Worm (Caenorhabditis elegans) whole organism, L3 larva: ENCODE data around the gene mltn-13.

Experiments
- R02D3.7 ChIP-seq: fragments of 150-350 bp; optimal IDR thresholded peaks from 2 replicates; lab custom pipeline; 2014; ENCODE audit warnings: missing biosample characterization, missing genetic modification characterization
- ZK546.5 ChIP-seq: sonication (generic microtip); optimal IDR thresholded peaks from 2 replicates; lab custom pipeline; 2017; ENCODE audit warnings: missing biosample characterization, missing genetic modification characterization
- aly-2 ChIP-seq: fragments of 150-350 bp; optimal IDR thresholded peaks from 2 replicates; lab custom pipeline; 2014; ENCODE audit warnings: missing biosample characterization, missing genetic modification characterization
- ama-1 ChIP-seq: fragments of 150-350 bp; optimal IDR thresholded peaks from 2 replicates; lab custom pipeline; 2018
- ceh-16 ChIP-seq: sonication (generic microtip); optimal IDR thresholded peaks from 2 replicates; lab custom pipeline; 2017; ENCODE audit warnings: missing biosample characterization, missing genetic modification characterization
- ceh-28 ChIP-seq: fragments of 150-350 bp; optimal IDR thresholded peaks from 2 replicates; lab custom pipeline; 2014; ENCODE audit warnings: missing biosample characterization, missing genetic modification reagents, missing genetic modification characterization
- ceh-82 ChIP-seq: fragments of 150-350 bp; optimal IDR thresholded peaks from 2 replicates; lab custom pipeline; 2014; ENCODE audit warnings: missing biosample characterization, missing genetic modification characterization
- ceh-9 ChIP-seq: sonication (generic microtip); optimal IDR thresholded peaks from 2 replicates; lab custom pipeline; 2018; ENCODE audit warnings: missing biosample characterization, missing genetic modification characterization
- daf-12 ChIP-seq: fragments of 150-350 bp; optimal IDR thresholded peaks from 2 replicates; lab custom pipeline; 2014; ENCODE audit warnings: missing biosample characterization, missing genetic modification reagents, missing genetic modification characterization
- egl-27 ChIP-seq: sonication (generic microtip); optimal IDR thresholded peaks from 4 replicates; lab custom pipeline; 2017; ENCODE audit warnings: missing biosample characterization, missing genetic modification reagents, missing genetic modification characterization
- egl-5 ChIP-seq: fragments of 150-350 bp; optimal IDR thresholded peaks from 2 replicates; lab custom pipeline; 2017; ENCODE audit warnings: missing biosample characterization, missing genetic modification reagents, missing genetic modification characterization, inconsistent platforms
- elt-1 ChIP-seq: fragments of 150-350 bp; optimal IDR thresholded peaks from 2 replicates; lab custom pipeline; 2014; ENCODE audit warnings: missing biosample characterization, missing genetic modification characterization
- elt-2 ChIP-seq: sonication (generic microtip); optimal IDR thresholded peaks from 2 replicates; lab custom pipeline; 2016; ENCODE audit warnings: missing genetic modification reagents, mild to moderate bottlenecking, missing genetic modification characterization, missing compliant biosample characterization
- elt-3 ChIP-seq, 3 experiments: fragments of 150-350 bp in 1 of 3; sonication (generic microtip) in 2 of 3; optimal IDR thresholded peaks; 2 replicates in 2 of 3; 4 replicates in 1 of 3; lab custom pipeline; 2014 to 2017; ENCODE audit warnings: missing biosample characterization in 3 of 3, missing genetic modification characterization in 3 of 3
- eor-1 ChIP-seq, 2 experiments: fragments of 150-350 bp; optimal IDR thresholded peaks; 2 replicates each; lab custom pipeline; 2014 to 2018; ENCODE audit warnings: missing biosample characterization in 2 of 2, missing genetic modification characterization in 2 of 2
- fkh-10 ChIP-seq: sonication (generic microtip); optimal IDR thresholded peaks from 2 replicates; lab custom pipeline; 2017; ENCODE audit warnings: missing biosample characterization, missing genetic modification reagents, missing genetic modification characterization
- fkh-2 ChIP-seq: fragments of 150-350 bp; optimal IDR thresholded peaks from 2 replicates; lab custom pipeline; 2014; ENCODE audit warnings: missing biosample characterization, missing genetic modification reagents, missing genetic modification characterization
- fos-1 ChIP-seq: fragments of 150-350 bp; optimal IDR thresholded peaks from 2 replicates; lab custom pipeline; 2014; ENCODE audit warnings: missing biosample characterization, missing genetic modification characterization
- hmg-11 ChIP-seq: sonication (generic microtip); optimal IDR thresholded peaks from 2 replicates; lab custom pipeline; 2016; ENCODE audit warnings: missing genetic modification characterization, missing compliant biosample characterization
- jun-1 ChIP-seq: fragments of 150-350 bp; optimal IDR thresholded peaks from 2 replicates; lab custom pipeline; 2014; ENCODE audit warnings: missing biosample characterization, missing genetic modification reagents, missing genetic modification characterization
- lin-15B ChIP-seq: fragments of 150-350 bp; optimal IDR thresholded peaks from 2 replicates; lab custom pipeline; 2014; ENCODE audit warnings: missing biosample characterization, missing genetic modification characterization
- lin-39 ChIP-seq: fragments of 150-350 bp; optimal IDR thresholded peaks from 2 replicates; lab custom pipeline; 2018; ENCODE audit warnings: missing biosample characterization, missing genetic modification reagents, missing genetic modification characterization
- lsy-12 ChIP-seq: sonication (generic microtip); optimal IDR thresholded peaks from 2 replicates; lab custom pipeline; 2016; ENCODE audit warnings: mild to moderate bottlenecking, missing genetic modification characterization, missing compliant biosample characterization
- mdl-1 ChIP-seq: fragments of 150-350 bp; optimal IDR thresholded peaks from 2 replicates; lab custom pipeline; 2014; ENCODE audit warnings: missing biosample characterization, missing genetic modification characterization
- mml-1 ChIP-seq: fragments of 150-350 bp; sonication (generic microtip); optimal IDR thresholded peaks from 3 replicates; lab custom pipeline; 2014; ENCODE audit warnings: missing biosample characterization, missing genetic modification characterization
- nfya-1 ChIP-seq: sonication (generic microtip); optimal IDR thresholded peaks from 2 replicates; lab custom pipeline; 2017; ENCODE audit warnings: missing genetic modification characterization, mild to moderate bottlenecking, missing compliant biosample characterization, antibody characterized with exemption, moderate library complexity; ENCODE audit not compliant: insufficient read depth
- nhr-11 ChIP-seq: fragments of 150-350 bp; optimal IDR thresholded peaks from 2 replicates; lab custom pipeline; 2014; ENCODE audit warnings: missing biosample characterization, missing genetic modification characterization
- nhr-12 ChIP-seq: fragments of 150-350 bp; optimal IDR thresholded peaks from 2 replicates; lab custom pipeline; 2014; ENCODE audit warnings: missing biosample characterization, missing genetic modification characterization
- nhr-23 ChIP-seq: fragments of 150-350 bp; optimal IDR thresholded peaks from 2 replicates; lab custom pipeline; 2014; ENCODE audit warnings: missing biosample characterization, missing genetic modification reagents, missing genetic modification characterization
- nhr-237 ChIP-seq: fragments of 150-350 bp; optimal IDR thresholded peaks from 2 replicates; lab custom pipeline; 2014; ENCODE audit warnings: missing biosample characterization, missing genetic modification characterization
- nhr-25 ChIP-seq: sonication (generic microtip); optimal IDR thresholded peaks from 2 replicates; lab custom pipeline; 2017; ENCODE audit warnings: missing biosample characterization, missing genetic modification characterization
- nhr-28 ChIP-seq: fragments of 150-350 bp; optimal IDR thresholded peaks from 2 replicates; lab custom pipeline; 2014; ENCODE audit warnings: missing biosample characterization, missing genetic modification characterization
- nhr-43 ChIP-seq: sonication (generic microtip); optimal IDR thresholded peaks from 2 replicates; lab custom pipeline; 2016; ENCODE audit warnings: mild to moderate bottlenecking, missing genetic modification characterization, missing compliant biosample characterization; ENCODE audit not compliant: poor library complexity, severe bottlenecking
- nhr-67 ChIP-seq: fragments of 150-350 bp; optimal IDR thresholded peaks from 2 replicates; lab custom pipeline; 2014; ENCODE audit warnings: missing biosample characterization, missing genetic modification characterization
- nhr-76 ChIP-seq: fragments of 150-350 bp; sonication (generic microtip); optimal IDR thresholded peaks from 5 replicates; lab custom pipeline; 2014; ENCODE audit warnings: missing biosample characterization, missing genetic modification characterization
- nhr-77 ChIP-seq: fragments of 150-350 bp; optimal IDR thresholded peaks from 2 replicates; lab custom pipeline; 2014; ENCODE audit warnings: missing biosample characterization, missing genetic modification characterization
- pha-4 ChIP-seq: fragments of 150-350 bp; optimal IDR thresholded peaks from 2 replicates; lab custom pipeline; 2014; ENCODE audit warnings: missing biosample characterization, missing genetic modification reagents, missing genetic modification characterization
- pqm-1 ChIP-seq: fragments of 150-350 bp; optimal IDR thresholded peaks from 2 replicates; lab custom pipeline; 2017; ENCODE audit warnings: missing biosample characterization, missing genetic modification characterization, inconsistent platforms
- sea-2 ChIP-seq: fragments of 150-350 bp; sonication (generic microtip); optimal IDR thresholded peaks from 4 replicates; lab custom pipeline; 2014; ENCODE audit warnings: missing biosample characterization, missing genetic modification reagents, missing genetic modification characterization
- skn-1 ChIP-seq: fragments of 150-350 bp; optimal IDR thresholded peaks from 2 replicates; lab custom pipeline; 2014; ENCODE audit warnings: missing biosample characterization, missing genetic modification characterization
- snpc-4 ChIP-seq: fragments of 150-350 bp; optimal IDR thresholded peaks from 2 replicates; lab custom pipeline; 2014; ENCODE audit warnings: missing biosample characterization, missing genetic modification characterization
- tbx-2 ChIP-seq: sonication (generic microtip); optimal IDR thresholded peaks from 2 replicates; lab custom pipeline; 2016; ENCODE audit warnings: mild to moderate bottlenecking, missing genetic modification characterization, missing compliant biosample characterization
- unc-39 ChIP-seq: sonication (generic microtip); optimal IDR thresholded peaks from 4 replicates; lab custom pipeline; 2017; ENCODE audit warnings: missing biosample characterization, missing genetic modification characterization
- unc-62 ChIP-seq: fragments of 150-350 bp; sonication (generic microtip); optimal IDR thresholded peaks from 4 replicates; lab custom pipeline; 2014; ENCODE audit warnings: missing biosample characterization, missing genetic modification reagents, missing genetic modification characterization
- zag-1 ChIP-seq: fragments of 150-350 bp; optimal IDR thresholded peaks from 2 replicates; lab custom pipeline; 2014; ENCODE audit warnings: missing biosample characterization, missing genetic modification characterization
- ztf-11 ChIP-seq: fragments of 150-350 bp; optimal IDR thresholded peaks from 2 replicates; lab custom pipeline; 2014; ENCODE audit warnings: missing biosample characterization, missing genetic modification characterization
- ztf-4 ChIP-seq: fragments of 150-350 bp; optimal IDR thresholded peaks from 2 replicates; lab custom pipeline; 2014; ENCODE audit warnings: missing biosample characterization, missing genetic modification characterization

The mltn-13 gene

ce11 chrX:4457853-4458322 lies 9.7 kb upstream of the mltn-13 start, which contains the start of gene aps-2:
Gene aps-2, plus strand, starts transcription at chrX:4458272.
- no peak for TF ChIP-seq lsy-12 (tag; lab: Kevin White, UChicago)
- TF ChIP-seq pqm-1 (tag; lab: Kevin White, UChicago): no peak
- no peak for TF ChIP-seq elt-1 (tag; lab: Kevin White, UChicago)
- TF ChIP-seq ceh-9 (tag; lab: Kevin White, UChicago): no peak
- TF ChIP-seq ceh-82: no peak
- peak; percentile 90 for TF ChIP-seq R02D3.7 (tag; lab: Kevin White, UChicago)
- no peak for TF ChIP-seq mml-1 (tag; lab: Kevin White, UChicago)
- peak; percentile 82 for TF ChIP-seq nfya-1 (tag; lab: Kevin White, UChicago)
- TF ChIP-seq ama-1: no peak
- TF ChIP-seq nhr-11 (tag; lab: Kevin White, UChicago): no peak
- no peak for TF ChIP-seq pha-4 (tag; lab: Kevin White, UChicago)
- no peak for TF ChIP-seq unc-39
- TF ChIP-seq daf-12 (tag; lab: Kevin White, UChicago): no peak
- TF ChIP-seq zag-1 (tag; lab: Kevin White, UChicago): no peak
- peak; percentile 61 for TF ChIP-seq ceh-28 (tag; lab: Kevin White, UChicago)
- TF ChIP-seq mdl-1 (tag; lab: Kevin White, UChicago): no peak
- TF ChIP-seq fkh-10 (GFP tag; lab: Kevin White, UChicago): peak; percentile 25
- TF ChIP-seq nhr-28: no peak
- no peak for TF ChIP-seq unc-62 (GFP tag; lab: Kevin White, UChicago)
- peak; percentile 35 for TF ChIP-seq nhr-23 (tag; lab: Kevin White, UChicago)
- TF ChIP-seq nhr-67 (tag; lab: Kevin White, UChicago): no peak
- TF ChIP-seq fkh-2 (tag; lab: Kevin White, UChicago): no peak
- TF ChIP-seq ztf-4 (tag; lab: Kevin White, UChicago): no peak
- TF ChIP-seq ztf-11: no peak
- TF ChIP-seq nhr-77: no peak
- TF ChIP-seq lin-39 (tag; lab: Kevin White, UChicago): peak; percentile 78
- peak; percentile 93 for TF ChIP-seq sea-2 (GFP tag; lab: Kevin White, UChicago)
- no peak for TF ChIP-seq elt-3 (tag; optimal IDR thresholded peaks at IDR 0.05; lab: Kevin White, UChicago)
- TF ChIP-seq ZK546.5: no peak
- TF ChIP-seq tbx-2 (tag; lab: Kevin White, UChicago): no peak
- no peak for TF ChIP-seq nhr-237 (tag; lab: Kevin White, UChicago)
- no peak for TF ChIP-seq aly-2 (tag; lab: Kevin White, UChicago)
- no peak for TF ChIP-seq eor-1 (tag; optimal IDR thresholded peaks at IDR 0.05; lab: Kevin White, UChicago)
- peak; percentile 83 for TF ChIP-seq hmg-11 (tag; lab: Kevin White, UChicago)
- peak; percentile 35 for TF ChIP-seq lin-15B
- no peak for TF ChIP-seq nhr-12
- TF ChIP-seq nhr-25 (tag; lab: Kevin White, UChicago): peak; percentile 64
- peak; percentile 12 for TF ChIP-seq nhr-43 (tag; lab: Kevin White, UChicago)
- peak; percentile 61 for TF ChIP-seq snpc-4
- peak; percentile 38 for TF ChIP-seq elt-2
- no peak for TF ChIP-seq ceh-16
- TF ChIP-seq nhr-76 (tag; lab: Kevin White, UChicago): no peak
- no peak for TF ChIP-seq jun-1
- peak; percentile 21 for TF ChIP-seq skn-1 (tag; lab: Kevin White, UChicago)
- peak; percentile 59 for TF ChIP-seq egl-5
- TF ChIP-seq fos-1 (tag; lab: Kevin White, UChicago): no peak
- no peak for TF ChIP-seq egl-27
